Worm (Caenorhabditis elegans): ENCODE data around the gene fbxa-22.

- TF ChIP-seq nfya-1 (tag; optimal IDR thresholded peaks at IDR 0.05), result no peak
- TF ChIP-seq ref-2 (tag; optimal IDR thresholded peaks at IDR 0.05), result no peak
- TF ChIP-seq lin-11 (tag; optimal IDR thresholded peaks at IDR 0.05), result no peak
- TF ChIP-seq pqm-1 (tag; optimal IDR thresholded peaks at IDR 0.05), result no peak
- TF ChIP-seq hlh-13 (GFP tag; optimal IDR thresholded peaks at IDR 0.05), result no peak
- no peak for TF ChIP-seq ahr-1 (tag; optimal IDR thresholded peaks at IDR 0.05)
- TF ChIP-seq lim-6 (tag; optimal IDR thresholded peaks at IDR 0.05), result no peak
- TF ChIP-seq ama-1 (optimal IDR thresholded peaks at IDR 0.05), result no peak
These were observed 32.3 kb downstream of the fbxa-22 start for ce11 chrIII:970928-971327.

Measured in whole organism, late embryonic.